Worm (Caenorhabditis elegans): ENCODE results near the gene K08E7.6.

The K08E7.6 gene

DNA sequence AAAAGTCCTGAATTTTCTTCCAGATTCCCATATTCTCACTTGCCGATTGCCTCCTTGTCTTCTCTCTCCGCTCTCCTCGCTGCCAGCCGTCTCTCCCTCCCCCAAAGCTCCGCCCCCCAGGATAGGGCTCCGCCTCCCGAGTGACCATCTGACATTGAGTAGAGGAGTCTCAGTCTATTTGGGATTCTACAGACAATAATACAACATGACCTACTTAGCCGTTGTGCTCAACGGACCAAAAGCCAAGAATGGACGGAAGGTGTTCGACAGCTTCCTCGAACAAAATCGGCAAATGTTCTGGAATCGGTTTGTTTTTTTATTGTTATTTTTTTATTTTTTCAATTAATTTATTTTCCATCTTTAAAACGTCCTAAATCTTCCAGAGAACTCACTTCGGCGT, 38.9 kb downstream of the K08E7.6 start, which contains the start of gene ham-1:
Gene ham-1, plus strand, starts transcription at position 173 of the 400 bp plus-strand sequence.
- TF ChIP-seq unc-39 (tag; optimal IDR thresholded peaks at IDR 0.05) (no peak), R02D3.7 (tag; optimal IDR thresholded peaks at IDR 0.05) (no peak), unc-62 (GFP tag; optimal IDR thresholded peaks at IDR 0.05) (no peak), daf-12 (tag; optimal IDR thresholded peaks at IDR 0.05) (no peak), nhr-12 (tag; optimal IDR thresholded peaks at IDR 0.05) (no peak), jun-1 (tag; optimal IDR thresholded peaks at IDR 0.05) (no peak)

DNA sequence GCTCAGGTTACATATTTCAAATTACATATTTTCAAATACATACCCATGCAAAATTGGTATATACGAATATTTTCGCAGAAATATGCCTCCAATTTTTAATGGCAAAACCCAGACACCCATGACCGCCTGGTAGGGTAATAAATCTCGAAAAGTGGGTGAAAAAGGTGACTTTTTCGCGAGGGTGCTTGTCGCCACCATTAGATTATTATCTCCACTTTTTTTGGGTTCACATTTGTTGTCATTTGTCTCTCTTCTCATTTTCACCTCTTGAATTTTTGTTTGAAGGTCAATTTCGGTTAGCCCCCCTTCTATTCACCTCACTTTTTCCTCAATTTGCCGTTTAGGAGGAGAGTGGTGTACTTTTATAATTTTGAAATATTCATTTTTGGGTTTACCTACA, 40.7 kb downstream of the K08E7.6 start:
- TF ChIP-seq elt-1 (tag; optimal IDR thresholded peaks at IDR 0.05) (peak; percentile 5), daf-12 (tag; optimal IDR thresholded peaks at IDR 0.05) (no peak), nhr-25 (tag; optimal IDR thresholded peaks at IDR 0.05) (peak; percentile 44)

ce11 chrIV:12537694-12538093, 43.3 kb downstream of the K08E7.6 start:
- TF ChIP-seq mml-1 (tag; optimal IDR thresholded peaks at IDR 0.05) = no peak
- TF ChIP-seq lsy-12 (tag; optimal IDR thresholded peaks at IDR 0.05) = no peak
- no peak for TF ChIP-seq nhr-43 (tag; optimal IDR thresholded peaks at IDR 0.05; ENCODE audit: poor library complexity, severe bottlenecking)
- no peak for TF ChIP-seq ceh-16 (tag; optimal IDR thresholded peaks at IDR 0.05)
- TF ChIP-seq ceh-82 (tag; optimal IDR thresholded peaks at IDR 0.05) = no peak
- TF ChIP-seq zag-1 (tag; optimal IDR thresholded peaks at IDR 0.05) = no peak
- no peak for TF ChIP-seq mdl-1 (tag; optimal IDR thresholded peaks at IDR 0.05)
- TF ChIP-seq unc-62 (GFP tag; optimal IDR thresholded peaks at IDR 0.05) = no peak
- no peak for TF ChIP-seq lin-39 (tag; optimal IDR thresholded peaks at IDR 0.05)
- TF ChIP-seq unc-39 (tag; optimal IDR thresholded peaks at IDR 0.05) = no peak
- no peak for TF ChIP-seq sea-2 (GFP tag; optimal IDR thresholded peaks at IDR 0.05)
- no peak for TF ChIP-seq nhr-77 (tag; optimal IDR thresholded peaks at IDR 0.05)
- no peak for TF ChIP-seq nhr-11 (tag; optimal IDR thresholded peaks at IDR 0.05)
- TF ChIP-seq nhr-25 (tag; optimal IDR thresholded peaks at IDR 0.05) = no peak
- TF ChIP-seq ztf-11 (tag; optimal IDR thresholded peaks at IDR 0.05) = no peak
- no peak for TF ChIP-seq fkh-10 (GFP tag; optimal IDR thresholded peaks at IDR 0.05)
- TF ChIP-seq elt-2 (tag; optimal IDR thresholded peaks at IDR 0.05) = no peak
- TF ChIP-seq fkh-2 (tag; optimal IDR thresholded peaks at IDR 0.05) = no peak
- TF ChIP-seq nhr-237 (tag; optimal IDR thresholded peaks at IDR 0.05) = no peak
- no peak for TF ChIP-seq nhr-76 (tag; optimal IDR thresholded peaks at IDR 0.05)

- TF ChIP-seq nhr-23 (tag; optimal IDR thresholded peaks at IDR 0.05) = no peak
These were observed 44.6 kb downstream of the K08E7.6 start for ce11 chrIV:12536358-12536757.

DNA sequence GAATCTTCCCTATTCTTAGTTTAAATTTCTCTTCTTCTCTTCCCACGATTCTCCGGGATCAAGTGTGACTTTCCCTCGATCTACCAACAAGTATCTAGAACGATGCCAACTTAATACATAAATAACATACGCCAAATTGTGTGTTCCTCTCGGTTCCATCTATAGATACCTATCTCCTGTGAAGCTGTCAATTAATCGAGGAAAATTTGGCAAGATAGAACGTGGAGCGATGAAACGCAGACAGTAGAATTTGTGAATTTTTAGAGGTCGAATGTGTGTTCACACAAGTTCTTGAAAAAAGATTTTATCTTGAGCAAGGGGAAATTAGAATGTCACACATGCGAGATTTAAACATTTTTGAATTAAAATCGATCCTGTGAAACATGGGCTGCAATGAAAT, 49.5 kb downstream of the K08E7.6 start:
- TF ChIP-seq tbx-2 (tag; optimal IDR thresholded peaks at IDR 0.05) = no peak
- peak; percentile 89 for TF ChIP-seq elt-1 (tag; optimal IDR thresholded peaks at IDR 0.05)
- no peak for TF ChIP-seq ceh-9 (tag; optimal IDR thresholded peaks at IDR 0.05)
- no peak for TF ChIP-seq fos-1 (tag; optimal IDR thresholded peaks at IDR 0.05)
- TF ChIP-seq unc-62 (GFP tag; optimal IDR thresholded peaks at IDR 0.05) = no peak
- peak; percentile 33 for TF ChIP-seq nhr-23 (tag; optimal IDR thresholded peaks at IDR 0.05)
- peak; percentile 73 for TF ChIP-seq nhr-25 (tag; optimal IDR thresholded peaks at IDR 0.05)
- TF ChIP-seq ama-1 (optimal IDR thresholded peaks at IDR 0.05) = no peak

DNA sequence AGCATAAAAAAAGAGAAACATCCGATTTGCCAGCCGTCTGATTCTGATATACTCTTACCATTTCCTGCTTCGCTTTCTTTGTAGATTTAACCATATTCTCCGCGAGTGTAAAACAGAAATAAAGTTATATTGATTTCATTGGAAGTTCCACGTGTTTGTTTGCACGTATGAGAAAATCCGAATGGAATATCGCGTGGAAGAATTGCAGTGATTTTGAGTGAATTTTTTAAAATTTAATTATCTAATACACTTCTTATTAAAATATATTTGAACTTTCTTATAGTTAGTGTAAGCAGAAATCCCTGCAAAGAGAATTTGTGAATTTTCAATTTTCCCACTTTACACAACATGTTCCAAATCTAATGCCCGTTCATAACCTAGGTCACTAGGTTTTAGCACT, 49.9 kb downstream of the K08E7.6 start, which contains the start of gene F53B2.5:
Gene F53B2.5, minus strand, starts transcription at position 101 of the 400 bp plus-strand sequence.
- TF ChIP-seq egl-5 (tag; optimal IDR thresholded peaks at IDR 0.05) = no peak
- no peak for TF ChIP-seq lsy-12 (tag; optimal IDR thresholded peaks at IDR 0.05)
- TF ChIP-seq nhr-25 (tag; optimal IDR thresholded peaks at IDR 0.05) = no peak
- TF ChIP-seq unc-39 (tag; optimal IDR thresholded peaks at IDR 0.05) = no peak
- no peak for TF ChIP-seq nhr-76 (tag; optimal IDR thresholded peaks at IDR 0.05)
- no peak for TF ChIP-seq unc-62 (GFP tag; optimal IDR thresholded peaks at IDR 0.05)
- TF ChIP-seq nhr-67 (tag; optimal IDR thresholded peaks at IDR 0.05) = no peak
- TF ChIP-seq ZK546.5 (tag; optimal IDR thresholded peaks at IDR 0.05) = no peak
- TF ChIP-seq fos-1 (tag; optimal IDR thresholded peaks at IDR 0.05) = no peak

All from whole organism, L3 larva.